Fruit fly (Drosophila melanogaster) whole organism, embryonic: ENCODE results near the gene CBP.
A peak's percentile ranks its signal among the peaks of the same experiment; 100 is the strongest.

Experiments used
- CG11723 ChIP-seq: fragments of 200-800 bp; sonication (Bioruptor generic); optimal IDR thresholded peaks from 2 replicates; lab custom pipeline; 2017; ENCODE audit warnings: missing biosample characterization, mild to moderate bottlenecking, missing genetic modification characterization
- CG12299 ChIP-seq: fragments of 200-800 bp; sonication (Bioruptor generic); optimal IDR thresholded peaks from 2 replicates; lab custom pipeline; 2018; ENCODE audit warnings: missing biosample characterization, mild to moderate bottlenecking, missing genetic modification characterization
- CG12769 ChIP-seq: fragments of 200-800 bp; sonication (Bioruptor generic); optimal IDR thresholded peaks from 2 replicates; lab custom pipeline; 2019; ENCODE audit warnings: missing biosample characterization, mild to moderate bottlenecking, missing genetic modification characterization, moderate library complexity
- CG13624 ChIP-seq: fragments of 200-800 bp; sonication (Bioruptor generic); optimal IDR thresholded peaks from 2 replicates; lab custom pipeline; 2016; ENCODE audit warnings: missing biosample characterization, missing genetic modification characterization
- CG15073 ChIP-seq: fragments of 200-800 bp; sonication (Bioruptor generic); optimal IDR thresholded peaks from 2 replicates; lab custom pipeline; 2016; ENCODE audit warnings: missing biosample characterization, missing genetic modification characterization
- CG1647 ChIP-seq: fragments of 200-800 bp; sonication (Bioruptor generic); optimal IDR thresholded peaks from 3 replicates; lab custom pipeline; 2016; ENCODE audit warnings: missing biosample characterization, missing genetic modification characterization
- CG16815 ChIP-seq: fragments of 200-800 bp; sonication (Bioruptor generic); optimal IDR thresholded peaks from 3 replicates; lab custom pipeline; 2017; ENCODE audit warnings: missing biosample characterization, mild to moderate bottlenecking, missing genetic modification characterization
- CG17361 ChIP-seq: fragments of 200-800 bp; sonication (Bioruptor generic); IDR thresholded peaks from 3 replicates; pipeline ENCODE4 v1.3.6; 2022; ENCODE audit warnings: missing biosample characterization, missing genetic modification characterization
- CG17568 ChIP-seq: fragments of 200-800 bp; sonication (Bioruptor generic); optimal IDR thresholded peaks from 2 replicates; lab custom pipeline; 2018; ENCODE audit warnings: missing biosample characterization, mild to moderate bottlenecking, missing genetic modification characterization, moderate library complexity
- CG17612 ChIP-seq: fragments of 200-800 bp; sonication (Bioruptor generic); IDR thresholded peaks from 2 replicates; pipeline ENCODE4 v1.3.6; 2022; ENCODE audit warnings: missing biosample characterization, missing genetic modification characterization
- CG31388 ChIP-seq: fragments of 200-800 bp; sonication (Bioruptor generic); optimal IDR thresholded peaks from 2 replicates; lab custom pipeline; 2016; ENCODE audit warnings: missing biosample characterization, missing genetic modification characterization
- CG32767 ChIP-seq: fragments of 200-800 bp; sonication (Bioruptor generic); IDR thresholded peaks from 2 replicates; pipeline ENCODE4 v1.3.6; 2022; ENCODE audit warnings: missing biosample characterization, missing genetic modification characterization
- CG4424 ChIP-seq: fragments of 200-800 bp; sonication (Bioruptor generic); optimal IDR thresholded peaks from 3 replicates; lab custom pipeline; 2016; ENCODE audit warnings: missing biosample characterization, missing genetic modification characterization
- CG4707 ChIP-seq: fragments of 200-800 bp; sonication (Bioruptor generic); optimal IDR thresholded peaks from 2 replicates; lab custom pipeline; 2018; ENCODE audit warnings: missing biosample characterization, mild to moderate bottlenecking, missing genetic modification characterization, moderate library complexity
- CG6689 ChIP-seq: fragments of 200-800 bp; sonication (Bioruptor generic); IDR thresholded peaks from 2 replicates; pipeline ENCODE4 v1.3.6; 2022; ENCODE audit warnings: missing biosample characterization, missing genetic modification characterization
- CG6813 ChIP-seq: fragments of 200-800 bp; sonication (Bioruptor generic); optimal IDR thresholded peaks from 2 replicates; lab custom pipeline; 2017; ENCODE audit warnings: missing biosample characterization, missing genetic modification characterization, mild to moderate bottlenecking, moderate library complexity, missing genetic modification reagents
- Chrac-16 ChIP-seq: fragments of 200-800 bp; sonication (Bioruptor generic); optimal IDR thresholded peaks from 3 replicates; lab custom pipeline; 2016; ENCODE audit warnings: missing biosample characterization, missing genetic modification characterization
- Dad ChIP-seq: fragments of 200-800 bp; sonication (Bioruptor generic); optimal IDR thresholded peaks from 3 replicates; lab custom pipeline; 2016; ENCODE audit warnings: missing biosample characterization, missing genetic modification characterization
- ERR ChIP-seq: fragments of 200-800 bp; sonication (Bioruptor generic); optimal IDR thresholded peaks from 2 replicates; lab custom pipeline; 2016; ENCODE audit warnings: missing biosample characterization, missing genetic modification characterization
- HLHmδ ChIP-seq: fragments of 200-800 bp; sonication (Bioruptor generic); optimal IDR thresholded peaks from 2 replicates; lab custom pipeline; 2018; ENCODE audit warnings: missing biosample characterization, mild to moderate bottlenecking, missing genetic modification characterization, moderate library complexity
- HmgZ ChIP-seq: fragments of 200-800 bp; sonication (Bioruptor generic); optimal IDR thresholded peaks from 2 replicates; lab custom pipeline; 2018; ENCODE audit warnings: missing biosample characterization, mild to moderate bottlenecking, missing genetic modification characterization
- Hr39 ChIP-seq: fragments of >200 bp; optimal IDR thresholded peaks from 2 replicates; lab custom pipeline; 2017
- Mes4 ChIP-seq: fragments of 200-800 bp; sonication (Bioruptor generic); optimal IDR thresholded peaks from 2 replicates; lab custom pipeline; 2016; ENCODE audit warnings: missing biosample characterization, missing genetic modification characterization
- Myb ChIP-seq: fragments of 200-800 bp; sonication (Bioruptor generic); optimal IDR thresholded peaks from 2 replicates; lab custom pipeline; 2016; ENCODE audit warnings: missing biosample characterization, missing genetic modification characterization
- NC2β ChIP-seq: fragments of 200-800 bp; sonication (Bioruptor generic); optimal IDR thresholded peaks from 2 replicates; lab custom pipeline; 2016; ENCODE audit warnings: missing biosample characterization, missing genetic modification characterization
- Nf-YA ChIP-seq: fragments of 200-800 bp; sonication (Bioruptor generic); IDR thresholded peaks from 2 replicates; pipeline ENCODE4 v1.3.6; 2022; ENCODE audit warnings: missing biosample characterization, missing genetic modification characterization
- Rfx ChIP-seq: fragments of 200-800 bp; sonication (Bioruptor generic); IDR thresholded peaks from 2 replicates; pipeline ENCODE4 v1.3.6; 2022; ENCODE audit warnings: missing biosample characterization, missing genetic modification characterization
- Stat92E ChIP-seq, 3 experiments: fragments of >200 bp in 2 of 3; fragments of 200-800 bp in 1 of 3; sonication (Bioruptor generic) in 1 of 3; optimal IDR thresholded peaks; 2 replicates each; lab custom pipeline; 2017 to 2019; ENCODE audit warnings: missing biosample characterization in 3 of 3, missing genetic modification characterization in 3 of 3, mild to moderate bottlenecking in 1 of 3, moderate library complexity in 1 of 3
- YL-1 ChIP-seq: fragments of 200-800 bp; sonication (Bioruptor generic); optimal IDR thresholded peaks from 3 replicates; lab custom pipeline; 2017; ENCODE audit warnings: missing biosample characterization, mild to moderate bottlenecking, missing genetic modification characterization
- ac ChIP-seq: fragments of 200-800 bp; sonication (Bioruptor generic); optimal IDR thresholded peaks from 3 replicates; lab custom pipeline; 2017; ENCODE audit warnings: missing biosample characterization, mild to moderate bottlenecking, missing genetic modification characterization
- al ChIP-seq: fragments of 200-800 bp; sonication (Bioruptor generic); IDR thresholded peaks from 2 replicates; pipeline ENCODE4 v1.3.6; 2022; ENCODE audit warnings: missing biosample characterization, missing genetic modification characterization
- amos ChIP-seq: fragments of 200-800 bp; sonication (Bioruptor generic); IDR thresholded peaks from 2 replicates; pipeline ENCODE4 v1.3.6; 2022; ENCODE audit warnings: missing biosample characterization, missing genetic modification characterization; ENCODE audit not compliant: partially characterized antibody
- br ChIP-seq: fragments of >200 bp; optimal IDR thresholded peaks from 2 replicates; lab custom pipeline; 2017
- corto ChIP-seq: fragments of 200-800 bp; sonication (Bioruptor generic); optimal IDR thresholded peaks from 2 replicates; lab custom pipeline; 2016; ENCODE audit warnings: missing biosample characterization, mild to moderate bottlenecking, missing genetic modification characterization, moderate library complexity
- cwo ChIP-seq: fragments of 200-800 bp; sonication (Bioruptor generic); optimal IDR thresholded peaks from 3 replicates; lab custom pipeline; 2017; ENCODE audit warnings: missing biosample characterization, missing genetic modification characterization, mild to moderate bottlenecking, moderate library complexity, missing genetic modification reagents
- dati ChIP-seq: fragments of 200-800 bp; sonication (Bioruptor generic); IDR thresholded peaks from 2 replicates; pipeline ENCODE4 v1.3.6; 2022; ENCODE audit warnings: missing biosample characterization, missing genetic modification characterization
- dmrt99B ChIP-seq: fragments of 200-800 bp; sonication (Bioruptor generic); optimal IDR thresholded peaks from 2 replicates; lab custom pipeline; 2018; ENCODE audit warnings: missing biosample characterization, mild to moderate bottlenecking, missing genetic modification characterization, moderate library complexity
- hth ChIP-seq: fragments of >200 bp; optimal IDR thresholded peaks from 2 replicates; lab custom pipeline; 2017; ENCODE audit warnings: inconsistent platforms
- knrl ChIP-seq: fragments of 200-800 bp; sonication (Bioruptor generic); IDR thresholded peaks from 3 replicates; pipeline ENCODE4 v1.3.6; 2022; ENCODE audit warnings: missing biosample characterization, missing genetic modification characterization; ENCODE audit not compliant: partially characterized antibody
- lbe ChIP-seq: fragments of 200-800 bp; sonication (Bioruptor generic); optimal IDR thresholded peaks from 2 replicates; lab custom pipeline; 2016; ENCODE audit warnings: missing biosample characterization, mild to moderate bottlenecking, missing genetic modification characterization
- lov ChIP-seq, 2 experiments: fragments of 200-800 bp in 1 of 2; fragments of >200 bp in 1 of 2; sonication (Bioruptor generic) in 1 of 2; IDR thresholded peaks in 1 of 2; optimal IDR thresholded peaks in 1 of 2; 2 replicates in 1 of 2; 3 replicates in 1 of 2; pipeline versions ENCODE4 v1.3.6 to Lab custom; 2017 to 2022; ENCODE audit warnings: missing biosample characterization in 1 of 2, missing genetic modification characterization in 1 of 2
- nau ChIP-seq: fragments of 200-800 bp; sonication (Bioruptor generic); optimal IDR thresholded peaks from 3 replicates; lab custom pipeline; 2017; ENCODE audit warnings: missing biosample characterization, mild to moderate bottlenecking, missing genetic modification characterization, missing genetic modification reagents
- pfk ChIP-seq: fragments of 200-800 bp; sonication (Bioruptor generic); optimal IDR thresholded peaks from 2 replicates; lab custom pipeline; 2018; ENCODE audit warnings: missing biosample characterization, mild to moderate bottlenecking, missing genetic modification characterization, moderate library complexity
- pum ChIP-seq: fragments of 200-800 bp; sonication (Bioruptor generic); optimal IDR thresholded peaks from 2 replicates; lab custom pipeline; 2016; ENCODE audit warnings: missing biosample characterization, missing genetic modification characterization
- pzg ChIP-seq: fragments of 200-800 bp; sonication (Bioruptor generic); optimal IDR thresholded peaks from 3 replicates; lab custom pipeline; 2018; ENCODE audit warnings: missing biosample characterization, mild to moderate bottlenecking, missing genetic modification characterization, moderate library complexity
- slp2 ChIP-seq: fragments of 200-800 bp; sonication (Bioruptor generic); optimal IDR thresholded peaks from 2 replicates; lab custom pipeline; 2016; ENCODE audit warnings: missing biosample characterization, missing genetic modification characterization
- sr ChIP-seq: fragments of 200-800 bp; sonication (Bioruptor generic); IDR thresholded peaks from 3 replicates; pipeline ENCODE4 v1.3.6; 2022; ENCODE audit warnings: missing biosample characterization, missing genetic modification characterization
- sug ChIP-seq: fragments of 200-800 bp; optimal IDR thresholded peaks from 2 replicates; lab custom pipeline; 2019; ENCODE audit warnings: missing biosample characterization, mild to moderate bottlenecking, missing genetic modification characterization, moderate library complexity
- trem ChIP-seq: fragments of 200-800 bp; optimal IDR thresholded peaks from 3 replicates; lab custom pipeline; 2019; ENCODE audit warnings: missing biosample characterization, mild to moderate bottlenecking, missing genetic modification characterization, moderate library complexity
- vvl ChIP-seq: fragments of 200-800 bp; sonication (Bioruptor generic); IDR thresholded peaks from 2 replicates; pipeline ENCODE4 v1.3.6; 2022; ENCODE audit warnings: missing biosample characterization, missing genetic modification characterization

CBP gene

dm6 chrX:7319053-7319702 lies 18.0 kb upstream of the CBP start (continued):
- peak; percentile 77 for TF ChIP-seq vvl
- peak; percentile 74 for TF ChIP-seq CG6689 (GFP tag; lab: Robert Waterston, UW)
- TF ChIP-seq sr (GFP tag; lab: Robert Waterston, UW) = no peak
- TF ChIP-seq YL-1 (GFP tag; lab: Kevin White, UChicago) = no peak
- peak; percentile 44 for TF ChIP-seq Dad (GFP tag; lab: Kevin White, UChicago)
- TF ChIP-seq sug (tag; lab: Kevin White, UChicago) = no peak
- TF ChIP-seq dati (GFP tag; lab: Robert Waterston, UW) = 0 out of 2 replicates have a peak, but pooled peaks have one; percentile 21
- TF ChIP-seq CG17361 (GFP tag; lab: Robert Waterston, UW) = peak; percentile 90
- TF ChIP-seq hth (lab: Kevin White, UChicago) = no peak
- TF ChIP-seq CG15073 (GFP tag; lab: Kevin White, UChicago) = no peak
- TF ChIP-seq CG17612 (GFP tag; lab: Robert Waterston, UW) = no peak
- no peak for TF ChIP-seq Stat92E (GFP tag; optimal IDR thresholded peaks at IDR 0.05; lab: Kevin White, UChicago)
- no peak for TF ChIP-seq br (lab: Kevin White, UChicago)
- no peak for TF ChIP-seq CG1647 (GFP tag; lab: Kevin White, UChicago)
- no peak for TF ChIP-seq CG12769 (tag; lab: Kevin White, UChicago)
- TF ChIP-seq pzg (GFP tag; lab: Kevin White, UChicago) = no peak
- no peak for TF ChIP-seq amos (GFP tag; lab: Robert Waterston, UW)
- peak; percentile 86 for TF ChIP-seq CG16815
- no peak for TF ChIP-seq knrl (GFP tag; lab: Robert Waterston, UW)
- TF ChIP-seq CG17568 (GFP tag; lab: Kevin White, UChicago) = peak; percentile 61
- TF ChIP-seq lov (optimal IDR thresholded peaks at IDR 0.05; lab: Kevin White, UChicago) = no peak
- TF ChIP-seq lov (GFP tag; IDR thresholded peaks at IDR 0.05; lab: Robert Waterston, UW) = peak; percentile 53; the same call in 1 of the 3 replicates
- TF ChIP-seq Mes4 (GFP tag; lab: Kevin White, UChicago) = peak; percentile 54
- no peak for TF ChIP-seq nau (GFP tag; lab: Kevin White, UChicago)
- no peak for TF ChIP-seq Nf-YA
- no peak for TF ChIP-seq corto
- no peak for TF ChIP-seq Myb (GFP tag; lab: Kevin White, UChicago)
- peak; percentile 23 for TF ChIP-seq CG13624
- peak; percentile 47 for TF ChIP-seq lbe (GFP tag; lab: Kevin White, UChicago)
- TF ChIP-seq NC2β = peak; percentile 78
- TF ChIP-seq pum (GFP tag; lab: Kevin White, UChicago) = peak; percentile 71
- TF ChIP-seq ERR (GFP tag; lab: Kevin White, UChicago) = no peak
- peak; percentile 31 for TF ChIP-seq CG12299 (tag; lab: Kevin White, UChicago)
- peak; percentile 61 for TF ChIP-seq ac (GFP tag; lab: Kevin White, UChicago)
- peak; percentile 24 for TF ChIP-seq CG4707 (GFP tag; lab: Kevin White, UChicago)
- no peak for TF ChIP-seq al (GFP tag; lab: Robert Waterston, UW)
- peak; percentile 77 for TF ChIP-seq CG6813 (GFP tag; lab: Kevin White, UChicago)
- TF ChIP-seq CG31388 (GFP tag; lab: Kevin White, UChicago) = no peak
- TF ChIP-seq HLHmδ (GFP tag; lab: Kevin White, UChicago) = no peak
- TF ChIP-seq Rfx (GFP tag; lab: Robert Waterston, UW) = no peak
- peak; percentile 49; the same call in 1 of the 2 replicates for TF ChIP-seq CG32767 (GFP tag; lab: Robert Waterston, UW)
- TF ChIP-seq cwo (GFP tag; lab: Kevin White, UChicago) = peak; percentile 4
- TF ChIP-seq Hr39 = no peak
- peak; percentile 78 for TF ChIP-seq dmrt99B
- peak; percentile 83 for TF ChIP-seq Chrac-16
- no peak for TF ChIP-seq pfk
- peak; percentile 87 for TF ChIP-seq trem (tag; lab: Kevin White, UChicago)
- peak; percentile 64 for TF ChIP-seq CG11723 (GFP tag; lab: Kevin White, UChicago)
- no peak for TF ChIP-seq HmgZ
- TF ChIP-seq slp2 (GFP tag; lab: Kevin White, UChicago) = peak; percentile 62
- TF ChIP-seq CG4424 = peak; percentile 84
